Fruit fly (Drosophila melanogaster) whole organism, pupa: ENCODE results near the gene raw.

Source experiments
- CG10348 ChIP-seq: fragments of 200-800 bp; sonication (Bioruptor generic); IDR thresholded peaks from 2 replicates; pipeline ENCODE4 v1.3.6; 2022; ENCODE audit warnings: missing biosample characterization, missing genetic modification characterization
- CG12605 ChIP-seq: fragments of 200-800 bp; sonication (Bioruptor generic); IDR thresholded peaks from 2 replicates; pipeline ENCODE4 v1.3.6; 2022; ENCODE audit warnings: missing biosample characterization, missing genetic modification characterization
- CG13204 ChIP-seq: fragments of 200-800 bp; sonication (Bioruptor generic); optimal IDR thresholded peaks from 2 replicates; lab custom pipeline; 2018; ENCODE audit warnings: missing biosample characterization, mild to moderate bottlenecking, missing genetic modification characterization, moderate library complexity
- CG14655 ChIP-seq: fragments of 200-800 bp; sonication (Bioruptor generic); optimal IDR thresholded peaks from 3 replicates; lab custom pipeline; 2017; ENCODE audit warnings: mild to moderate bottlenecking, missing biosample characterization, missing genetic modification reagents, missing genetic modification characterization
- CG15710 ChIP-seq: fragments of 200-800 bp; sonication (Bioruptor generic); optimal IDR thresholded peaks from 2 replicates; lab custom pipeline; 2018; ENCODE audit warnings: missing biosample characterization, mild to moderate bottlenecking, missing genetic modification characterization, moderate library complexity
- CG17806 ChIP-seq: fragments of 200-800 bp; sonication (Bioruptor generic); optimal IDR thresholded peaks from 2 replicates; lab custom pipeline; 2018; ENCODE audit warnings: missing biosample characterization, mild to moderate bottlenecking, missing genetic modification characterization, moderate library complexity
- CG32121 ChIP-seq: fragments of 200-800 bp; sonication (Bioruptor generic); IDR thresholded peaks from 2 replicates; pipeline ENCODE4 v1.3.6; 2022; ENCODE audit warnings: missing biosample characterization, missing genetic modification characterization
- CG34367 ChIP-seq: fragments of 200-800 bp; sonication (Bioruptor generic); optimal IDR thresholded peaks from 2 replicates; lab custom pipeline; 2018; ENCODE audit warnings: missing biosample characterization, mild to moderate bottlenecking, missing genetic modification characterization
- CG4496 ChIP-seq: fragments of 200-800 bp; sonication (Bioruptor generic); IDR thresholded peaks from 3 replicates; pipeline ENCODE4 v1.3.6; 2022; ENCODE audit warnings: missing biosample characterization, missing genetic modification characterization
- CG8159 ChIP-seq: fragments of 200-800 bp; sonication (Bioruptor generic); optimal IDR thresholded peaks from 3 replicates; lab custom pipeline; 2018; ENCODE audit warnings: missing biosample characterization, mild to moderate bottlenecking, missing genetic modification characterization, moderate library complexity
- CG8301 ChIP-seq: fragments of 200-800 bp; sonication (Bioruptor generic); optimal IDR thresholded peaks from 2 replicates; lab custom pipeline; 2018; ENCODE audit warnings: missing biosample characterization, mild to moderate bottlenecking, missing genetic modification characterization
- CG9948 ChIP-seq: fragments of 200-800 bp; sonication (Bioruptor generic); optimal IDR thresholded peaks from 2 replicates; lab custom pipeline; 2018; ENCODE audit warnings: missing biosample characterization, mild to moderate bottlenecking, missing genetic modification characterization, moderate library complexity
- D1 ChIP-seq: fragments of 200-800 bp; sonication (Bioruptor generic); optimal IDR thresholded peaks from 2 replicates; lab custom pipeline; 2018; ENCODE audit warnings: missing biosample characterization, mild to moderate bottlenecking, missing genetic modification characterization, moderate library complexity
- EcR ChIP-seq: fragments of 200-800 bp; sonication (Bioruptor generic); optimal IDR thresholded peaks from 3 replicates; lab custom pipeline; 2019; ENCODE audit warnings: missing biosample characterization, missing genetic modification characterization, mild to moderate bottlenecking, moderate library complexity, missing genetic modification reagents
- Ets98B ChIP-seq: fragments of 200-800 bp; sonication (Bioruptor generic); IDR thresholded peaks from 2 replicates; pipeline ENCODE4 v1.3.6; 2022; ENCODE audit warnings: missing biosample characterization, missing genetic modification characterization
- Pif1A ChIP-seq: fragments of 200-800 bp; sonication (Bioruptor generic); optimal IDR thresholded peaks from 3 replicates; lab custom pipeline; 2016; ENCODE audit warnings: missing biosample characterization, missing genetic modification characterization
- Pif1B ChIP-seq: fragments of 200-800 bp; sonication (Bioruptor generic); optimal IDR thresholded peaks from 3 replicates; lab custom pipeline; 2016; ENCODE audit warnings: missing biosample characterization, missing genetic modification characterization
- Snoo ChIP-seq: fragments of 200-800 bp; sonication (Bioruptor generic); optimal IDR thresholded peaks from 3 replicates; lab custom pipeline; 2017; ENCODE audit warnings: missing biosample characterization, mild to moderate bottlenecking, missing genetic modification characterization, inconsistent platforms
- fd96Ca ChIP-seq: fragments of 200-800 bp; sonication (Bioruptor generic); IDR thresholded peaks from 3 replicates; pipeline ENCODE4 v1.3.6; 2022; ENCODE audit warnings: missing biosample characterization, missing genetic modification characterization
- gl ChIP-seq: fragments of 200-800 bp; sonication (Bioruptor generic); optimal IDR thresholded peaks from 2 replicates; lab custom pipeline; 2018; ENCODE audit warnings: missing biosample characterization, mild to moderate bottlenecking, missing genetic modification characterization
- rn ChIP-seq: fragments of 200-800 bp; sonication (Bioruptor generic); IDR thresholded peaks from 2 replicates; pipeline ENCODE4 v1.3.6; 2022; ENCODE audit warnings: missing biosample characterization, missing genetic modification characterization

raw gene

DNA sequence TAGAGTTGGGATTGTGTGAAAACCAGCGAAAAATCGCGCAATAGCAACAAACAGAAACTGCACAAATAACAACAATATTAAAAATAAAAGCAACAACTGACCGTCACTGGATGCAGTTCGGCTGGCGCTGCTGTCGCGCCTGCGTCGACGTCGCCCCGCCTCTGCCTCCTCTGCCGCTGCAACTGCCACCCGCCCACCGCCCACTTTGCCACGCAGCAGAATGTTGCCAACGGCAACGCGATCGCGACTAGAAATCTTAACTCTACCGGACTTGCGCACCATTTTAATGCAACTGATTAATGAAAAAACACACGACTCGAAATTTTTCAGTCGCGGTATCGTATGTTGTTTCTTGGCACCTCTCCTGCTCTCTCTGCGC lies 49.6 kb downstream of the raw start:
- TF ChIP-seq EcR, result no peak
- TF ChIP-seq CG12605 (GFP tag; lab: Robert Waterston, UW), result no peak
- TF ChIP-seq CG15710, result no peak
- no peak for TF ChIP-seq CG34367
- no peak for TF ChIP-seq CG17806 (tag; lab: Kevin White, UChicago)
- no peak for TF ChIP-seq CG8301 (tag; lab: Kevin White, UChicago)
- TF ChIP-seq rn (GFP tag; lab: Robert Waterston, UW), result no peak
- no peak for TF ChIP-seq gl (tag; lab: Kevin White, UChicago)
- TF ChIP-seq CG32121 (GFP tag; lab: Robert Waterston, UW), result no peak
- TF ChIP-seq CG4496 (GFP tag; lab: Robert Waterston, UW), result no peak
- no peak for TF ChIP-seq CG14655 (GFP tag; lab: Kevin White, UChicago)
- no peak for TF ChIP-seq D1 (tag; lab: Kevin White, UChicago)
- TF ChIP-seq CG13204, result no peak
- no peak; the same call in 1 of the 3 replicates for TF ChIP-seq fd96Ca (GFP tag; lab: Robert Waterston, UW)
- TF ChIP-seq Pif1B, result no peak

DNA sequence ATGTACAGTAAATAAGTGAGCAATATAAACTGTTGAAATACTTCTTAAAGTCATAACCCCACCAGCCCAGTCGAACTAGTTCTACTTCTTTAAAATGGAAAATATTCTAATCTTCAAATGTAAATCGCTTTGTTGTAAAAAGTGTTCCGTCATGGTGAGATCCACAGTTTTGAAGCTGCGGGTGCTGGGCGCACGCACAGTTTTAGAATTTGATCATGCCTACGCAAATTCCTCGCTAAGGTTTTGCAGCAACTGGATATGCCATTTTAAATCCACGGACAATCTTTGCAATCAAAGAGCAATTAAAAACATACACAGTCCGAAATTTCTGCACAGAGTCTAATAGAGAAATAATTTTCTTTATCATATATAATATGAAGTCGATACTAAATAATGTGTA lies 50.1 kb downstream of the raw start:
- no peak for TF ChIP-seq CG14655 (GFP tag; lab: Kevin White, UChicago)
- TF ChIP-seq CG17806 (tag; lab: Kevin White, UChicago), result no peak
- no peak for TF ChIP-seq rn (GFP tag; lab: Robert Waterston, UW)
- TF ChIP-seq CG13204, result no peak
- no peak for TF ChIP-seq D1 (tag; lab: Kevin White, UChicago)
- TF ChIP-seq CG8159 (tag; lab: Kevin White, UChicago), result no peak

DNA sequence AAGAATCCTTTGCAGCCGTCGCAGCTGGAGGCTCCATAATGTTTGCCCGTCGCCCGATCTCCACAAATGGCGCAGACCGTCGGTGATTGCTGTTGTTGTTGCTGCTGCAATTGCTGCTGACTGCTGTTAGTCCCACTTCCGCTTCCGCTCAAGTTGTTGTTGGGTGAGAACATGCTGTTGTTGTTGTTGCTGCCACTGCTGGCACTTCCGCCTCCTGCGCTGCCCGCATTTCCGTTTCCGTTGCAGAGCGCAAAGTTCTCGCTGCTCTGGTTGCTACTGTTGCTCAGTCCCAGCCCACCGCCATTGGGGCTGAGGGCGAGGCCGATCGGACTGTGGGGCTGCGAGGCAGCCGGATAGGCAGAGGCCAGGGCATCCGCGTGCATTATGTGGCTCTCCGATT lies 50.6 kb downstream of the raw start:
- TF ChIP-seq Pif1A (GFP tag; lab: Kevin White, UChicago), result no peak
- no peak for TF ChIP-seq CG17806 (tag; lab: Kevin White, UChicago)
- TF ChIP-seq EcR, result no peak
- TF ChIP-seq Ets98B (GFP tag; lab: Robert Waterston, UW), result no peak
- TF ChIP-seq CG14655 (GFP tag; lab: Kevin White, UChicago), result no peak
- TF ChIP-seq CG8159 (tag; lab: Kevin White, UChicago), result no peak
- TF ChIP-seq fd96Ca (GFP tag; lab: Robert Waterston, UW), result no peak
- no peak for TF ChIP-seq CG13204
- no peak for TF ChIP-seq Pif1B
- TF ChIP-seq CG15710, result no peak
- no peak for TF ChIP-seq CG4496 (GFP tag; lab: Robert Waterston, UW)
- TF ChIP-seq Snoo (tag; lab: Kevin White, UChicago), result no peak
- no peak for TF ChIP-seq CG8301 (tag; lab: Kevin White, UChicago)
- no peak for TF ChIP-seq CG10348 (GFP tag; lab: Robert Waterston, UW)
- no peak for TF ChIP-seq CG12605 (GFP tag; lab: Robert Waterston, UW)
- TF ChIP-seq rn (GFP tag; lab: Robert Waterston, UW), result no peak

DNA sequence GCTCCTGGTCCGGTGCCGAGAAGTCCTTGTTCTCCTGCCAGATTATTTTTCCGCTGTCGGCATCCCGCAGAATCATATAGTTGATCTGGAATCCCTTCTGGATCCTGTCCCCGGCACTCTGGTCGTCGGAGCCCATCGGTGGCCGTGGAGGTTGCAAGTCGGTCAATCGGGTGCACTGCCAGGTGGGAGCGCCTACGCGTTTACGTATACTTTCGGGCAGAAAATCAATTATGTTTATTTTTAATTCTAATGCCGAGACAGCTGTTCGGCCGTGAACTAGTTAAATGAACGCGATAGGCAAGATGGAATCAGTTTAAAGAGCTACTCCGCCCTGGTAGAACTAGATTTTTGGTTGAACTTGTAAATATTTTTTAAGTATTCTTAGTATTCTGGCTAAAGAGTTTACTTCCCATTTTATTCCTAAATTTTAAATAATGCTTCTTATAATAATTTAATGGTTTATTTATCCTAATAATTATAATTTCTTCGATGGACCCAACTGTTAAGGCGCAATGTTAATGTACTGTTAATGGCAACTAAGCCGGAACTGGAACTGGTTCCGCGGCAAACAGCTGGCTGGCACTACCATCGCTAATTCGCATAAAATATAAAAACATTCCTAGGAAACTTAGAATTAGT lies 54.7 kb downstream of the raw start, which contains the start of the genes PrBP and Trs23:
Gene PrBP (minus strand): TSS at position 288 of the 639 bp plus-strand sequence.
Gene Trs23 (plus strand): TSS at position 564 of the 639 bp plus-strand sequence.
- TF ChIP-seq CG8301 (tag; lab: Kevin White, UChicago), result no peak
- no peak; the same call in 1 of the 2 replicates for TF ChIP-seq Ets98B (GFP tag; lab: Robert Waterston, UW)
- TF ChIP-seq, all 21 proteins: peak for 0

DNA sequence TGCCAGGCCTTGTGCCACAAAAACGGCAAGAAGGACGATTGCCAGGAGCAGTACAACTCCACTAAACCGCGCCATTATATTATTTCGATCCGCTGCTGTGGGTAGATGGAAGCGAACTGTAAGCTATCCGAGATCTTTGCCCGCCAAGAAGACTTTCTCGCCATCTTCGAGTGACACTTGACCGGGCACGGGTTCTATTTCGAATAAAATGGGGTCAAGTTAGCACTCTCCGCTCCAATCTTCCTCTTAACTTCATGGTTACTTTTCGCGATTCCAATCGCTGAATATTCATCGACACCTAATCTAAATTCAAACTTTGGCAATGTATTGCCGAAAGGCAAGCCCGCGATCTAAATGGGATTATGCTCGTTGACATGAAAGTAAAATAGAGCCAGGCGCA lies 56.2 kb downstream of the raw start, which contains the start of gene CG9289:
Gene CG9289 (minus strand): TSS at position 101 of the 400 bp plus-strand sequence.
- TF ChIP-seq CG8159 (tag; lab: Kevin White, UChicago), result no peak
- no peak for TF ChIP-seq Ets98B (GFP tag; lab: Robert Waterston, UW)
- no peak for TF ChIP-seq CG13204
- no peak for TF ChIP-seq Snoo (tag; lab: Kevin White, UChicago)
- TF ChIP-seq CG14655 (GFP tag; lab: Kevin White, UChicago), result no peak
- TF ChIP-seq CG4496 (GFP tag; lab: Robert Waterston, UW), result no peak
- no peak for TF ChIP-seq gl (tag; lab: Kevin White, UChicago)
- no peak for TF ChIP-seq CG9948
- no peak for TF ChIP-seq Pif1B
- no peak for TF ChIP-seq Pif1A (GFP tag; lab: Kevin White, UChicago)

DNA sequence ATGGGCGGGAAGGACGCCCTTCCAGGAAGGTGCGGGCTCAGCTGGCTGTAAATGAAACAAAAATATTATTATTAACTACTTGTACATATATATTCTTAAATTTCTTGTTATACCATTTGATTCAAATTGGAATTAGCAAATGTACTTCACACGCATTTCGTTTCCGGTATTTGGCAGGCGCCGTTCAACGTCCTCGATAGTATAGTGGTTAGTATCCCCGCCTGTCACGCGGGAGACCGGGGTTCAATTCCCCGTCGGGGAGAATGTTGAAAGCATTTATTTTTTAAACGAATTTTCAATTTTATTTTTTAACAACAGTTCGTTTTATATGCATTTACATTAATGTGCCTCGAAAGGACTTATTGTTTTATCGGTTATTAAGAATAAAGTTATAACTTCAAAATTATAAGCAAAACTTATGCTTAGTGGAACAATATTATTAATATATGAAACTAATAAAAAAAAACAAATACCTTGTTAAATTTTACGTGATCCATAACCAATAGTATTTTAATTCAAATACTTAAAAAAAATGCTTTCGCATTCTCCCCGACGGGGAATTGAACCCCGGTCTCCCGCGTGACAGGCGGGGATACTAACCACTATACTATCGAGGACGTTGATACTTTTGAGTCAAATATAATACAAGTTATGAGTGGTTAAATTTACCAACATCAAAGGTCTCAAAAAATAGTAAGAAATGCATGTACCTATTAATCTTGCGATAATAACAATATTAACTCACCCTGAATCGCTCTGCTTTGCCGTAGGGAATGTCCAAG lies 57.0 kb downstream of the raw start:
- TF ChIP-seq CG12605 (GFP tag; lab: Robert Waterston, UW) (no peak), Pif1A (GFP tag; lab: Kevin White, UChicago) (no peak), CG8301 (tag; lab: Kevin White, UChicago) (no peak), Pif1B (no peak), CG9948 (no peak), EcR (no peak), CG10348 (GFP tag; lab: Robert Waterston, UW) (no peak), D1 (tag; lab: Kevin White, UChicago) (no peak), CG8159 (tag; lab: Kevin White, UChicago) (no peak), CG13204 (no peak), fd96Ca (GFP tag; lab: Robert Waterston, UW) (no peak), Ets98B (GFP tag; lab: Robert Waterston, UW) (no peak), CG32121 (GFP tag; lab: Robert Waterston, UW) (no peak), CG14655 (GFP tag; lab: Kevin White, UChicago) (no peak), gl (tag; lab: Kevin White, UChicago) (no peak), CG15710 (no peak), CG34367 (no peak), CG4496 (GFP tag; lab: Robert Waterston, UW) (no peak), CG17806 (tag; lab: Kevin White, UChicago) (no peak)
